Fruit fly (Drosophila melanogaster): Measurements from ENCODE around the gene CG10341.

dm6 chr2L:18702721-18703488 is 4.4 kb downstream of the CG10341 start, which contains the start of the genes CG10376 and CG10343:
- no peak for TF ChIP-seq CG8478 (optimal IDR thresholded peaks at IDR 0.05)
- no peak for TF ChIP-seq CTCF (optimal IDR thresholded peaks at IDR 0.05)
